Fruit fly (Drosophila melanogaster) whole organism, prepupa: ENCODE data around the gene CG18765.

Experiments used
- Blimp-1 ChIP-seq: fragments of 200-800 bp; sonication (Bioruptor generic); optimal IDR thresholded peaks from 3 replicates; lab custom pipeline; 2017; ENCODE audit warnings: missing biosample characterization, missing genetic modification characterization, mild to moderate bottlenecking, moderate library complexity, missing genetic modification reagents
- CG10631 ChIP-seq: fragments of 200-800 bp; sonication (Bioruptor generic); optimal IDR thresholded peaks from 2 replicates; lab custom pipeline; 2016; ENCODE audit warnings: missing biosample characterization, missing genetic modification characterization
- CG10669 ChIP-seq: fragments of 200-800 bp; sonication (Bioruptor generic); optimal IDR thresholded peaks from 3 replicates; lab custom pipeline; 2018; ENCODE audit warnings: missing biosample characterization, mild to moderate bottlenecking, missing genetic modification characterization, moderate library complexity
- CG11294 ChIP-seq: fragments of 200-800 bp; sonication (Bioruptor generic); IDR thresholded peaks from 2 replicates; pipeline ENCODE4 v1.3.6; 2022; ENCODE audit warnings: missing biosample characterization, missing genetic modification characterization
- CG11762 ChIP-seq: fragments of 200-800 bp; sonication (Bioruptor generic); optimal IDR thresholded peaks from 3 replicates; lab custom pipeline; 2016; ENCODE audit warnings: missing biosample characterization, missing genetic modification characterization; ENCODE audit not compliant: insufficient read depth
- CG11902 ChIP-seq: fragments of 200-800 bp; sonication (Bioruptor generic); optimal IDR thresholded peaks from 3 replicates; lab custom pipeline; 2016; ENCODE audit warnings: missing biosample characterization, missing genetic modification characterization
- CG15336 ChIP-seq: fragments of 200-800 bp; sonication (Bioruptor generic); IDR thresholded peaks from 2 replicates; pipeline ENCODE4 v1.3.6; 2022; ENCODE audit warnings: missing biosample characterization, missing genetic modification characterization
- CG16779 ChIP-seq: fragments of 200-800 bp; sonication (Bioruptor generic); optimal IDR thresholded peaks from 3 replicates; lab custom pipeline; 2017; ENCODE audit warnings: missing biosample characterization, mild to moderate bottlenecking, missing genetic modification characterization
- CG3032 ChIP-seq: fragments of 200-800 bp; optimal IDR thresholded peaks from 2 replicates; lab custom pipeline; 2019; ENCODE audit warnings: missing biosample characterization, mild to moderate bottlenecking, missing genetic modification characterization, moderate library complexity
- CG31627 ChIP-seq: fragments of 200-800 bp; sonication (Bioruptor generic); optimal IDR thresholded peaks from 3 replicates; lab custom pipeline; 2016; ENCODE audit warnings: missing biosample characterization, missing genetic modification characterization
- CG32006 ChIP-seq: fragments of 200-800 bp; sonication (Bioruptor generic); optimal IDR thresholded peaks from 3 replicates; lab custom pipeline; 2017; ENCODE audit warnings: missing biosample characterization, mild to moderate bottlenecking, missing genetic modification characterization
- CG34406 ChIP-seq: fragments of 200-800 bp; sonication (Bioruptor generic); optimal IDR thresholded peaks from 3 replicates; lab custom pipeline; 2016; ENCODE audit warnings: missing biosample characterization, missing genetic modification characterization
- CG3919 ChIP-seq: fragments of 200-800 bp; sonication (Bioruptor generic); optimal IDR thresholded peaks from 3 replicates; lab custom pipeline; 2016; ENCODE audit warnings: missing biosample characterization, missing genetic modification characterization
- CG4318 ChIP-seq: fragments of 200-800 bp; sonication (Bioruptor generic); optimal IDR thresholded peaks from 3 replicates; lab custom pipeline; 2017; ENCODE audit warnings: missing biosample characterization, mild to moderate bottlenecking, missing genetic modification characterization
- CG6163 ChIP-seq: fragments of 200-800 bp; sonication (Bioruptor generic); IDR thresholded peaks from 3 replicates; pipeline ENCODE4 v1.3.6; 2022; ENCODE audit warnings: missing biosample characterization, missing genetic modification characterization
- CG6276 ChIP-seq: fragments of 200-800 bp; sonication (Bioruptor generic); optimal IDR thresholded peaks from 2 replicates; lab custom pipeline; 2017; ENCODE audit warnings: missing biosample characterization, mild to moderate bottlenecking, missing genetic modification characterization
- CG6792 ChIP-seq: fragments of 200-800 bp; sonication (Bioruptor generic); optimal IDR thresholded peaks from 3 replicates; lab custom pipeline; 2016; ENCODE audit warnings: missing biosample characterization, missing genetic modification characterization
- CG6808 ChIP-seq: fragments of 200-800 bp; sonication (Bioruptor generic); optimal IDR thresholded peaks from 3 replicates; lab custom pipeline; 2017; ENCODE audit warnings: missing biosample characterization, missing genetic modification characterization, mild to moderate bottlenecking, moderate library complexity, missing genetic modification reagents
- CG6854 ChIP-seq: fragments of 200-800 bp; sonication (Bioruptor generic); optimal IDR thresholded peaks from 2 replicates; lab custom pipeline; 2017; ENCODE audit warnings: missing biosample characterization, mild to moderate bottlenecking, missing genetic modification characterization
- CG7368 ChIP-seq: fragments of 200-800 bp; sonication (Bioruptor generic); optimal IDR thresholded peaks from 3 replicates; lab custom pipeline; 2016; ENCODE audit warnings: missing biosample characterization, missing genetic modification characterization
- CG8119 ChIP-seq: fragments of 200-800 bp; sonication (Bioruptor generic); IDR thresholded peaks from 3 replicates; pipeline ENCODE4 v1.3.6; 2022; ENCODE audit warnings: missing biosample characterization, missing genetic modification characterization
- CG8319 ChIP-seq: fragments of 200-800 bp; sonication (Bioruptor generic); optimal IDR thresholded peaks from 3 replicates; lab custom pipeline; 2016; ENCODE audit warnings: missing biosample characterization, missing genetic modification characterization
- CG8632 ChIP-seq: fragments of 200-800 bp; sonication (Bioruptor generic); optimal IDR thresholded peaks from 3 replicates; lab custom pipeline; 2016; ENCODE audit warnings: missing biosample characterization, missing genetic modification characterization
- Ets21C ChIP-seq: fragments of 200-800 bp; sonication (Bioruptor generic); optimal IDR thresholded peaks from 3 replicates; lab custom pipeline; 2016; ENCODE audit warnings: missing biosample characterization, missing genetic modification characterization
- Ets96B ChIP-seq: fragments of 200-800 bp; optimal IDR thresholded peaks from 2 replicates; lab custom pipeline; 2019; ENCODE audit warnings: missing biosample characterization, mild to moderate bottlenecking, missing genetic modification characterization, moderate library complexity
- Gug ChIP-seq: fragments of 200-800 bp; sonication (Bioruptor generic); IDR thresholded peaks from 2 replicates; pipeline ENCODE4 v1.3.6; 2022; ENCODE audit warnings: missing biosample characterization, missing genetic modification characterization
- Hr38 ChIP-seq: sonication (Bioruptor generic); optimal IDR thresholded peaks from 2 replicates; lab custom pipeline; 2016; ENCODE audit warnings: missing biosample characterization, missing genetic modification characterization
- Hr39 ChIP-seq: fragments of 200-800 bp; sonication (Bioruptor generic); optimal IDR thresholded peaks from 2 replicates; lab custom pipeline; 2016; ENCODE audit warnings: missing biosample characterization, missing genetic modification characterization
- Hr4 ChIP-seq: fragments of 200-800 bp; sonication (Bioruptor generic); optimal IDR thresholded peaks from 3 replicates; lab custom pipeline; 2016; ENCODE audit warnings: missing biosample characterization, missing genetic modification characterization
- Lpt ChIP-seq: fragments of 200-800 bp; sonication (Bioruptor generic); optimal IDR thresholded peaks from 3 replicates; lab custom pipeline; 2016; ENCODE audit warnings: missing biosample characterization, missing genetic modification characterization
- Met ChIP-seq: fragments of 200-800 bp; sonication (Bioruptor generic); optimal IDR thresholded peaks from 3 replicates; lab custom pipeline; 2016; ENCODE audit warnings: missing biosample characterization, missing genetic modification characterization
- OdsH ChIP-seq: fragments of 200-800 bp; sonication (Bioruptor generic); optimal IDR thresholded peaks from 3 replicates; lab custom pipeline; 2016; ENCODE audit warnings: missing biosample characterization, missing genetic modification characterization
- Smox ChIP-seq: fragments of 200-800 bp; sonication (Bioruptor generic); optimal IDR thresholded peaks from 3 replicates; lab custom pipeline; 2016; ENCODE audit warnings: missing biosample characterization, missing genetic modification characterization
- Sox102F ChIP-seq: fragments of 200-800 bp; sonication (Bioruptor generic); optimal IDR thresholded peaks from 2 replicates; lab custom pipeline; 2016; ENCODE audit warnings: missing biosample characterization, mild to moderate bottlenecking, missing genetic modification characterization
- Sox14 ChIP-seq: fragments of 200-800 bp; sonication (Bioruptor generic); optimal IDR thresholded peaks from 3 replicates; lab custom pipeline; 2016; ENCODE audit warnings: missing biosample characterization, missing genetic modification characterization
- Sox15 ChIP-seq: fragments of 200-800 bp; sonication (Bioruptor generic); optimal IDR thresholded peaks from 3 replicates; lab custom pipeline; 2016; ENCODE audit warnings: missing biosample characterization, missing genetic modification characterization
- achi ChIP-seq: fragments of 200-800 bp; sonication (Bioruptor generic); optimal IDR thresholded peaks from 3 replicates; lab custom pipeline; 2016; ENCODE audit warnings: missing biosample characterization, missing genetic modification characterization
- acj6 ChIP-seq: fragments of 200-800 bp; sonication (Bioruptor generic); optimal IDR thresholded peaks from 3 replicates; lab custom pipeline; 2016; ENCODE audit warnings: missing biosample characterization, missing genetic modification characterization
- cyc ChIP-seq: fragments of 200-800 bp; sonication (Bioruptor generic); optimal IDR thresholded peaks from 3 replicates; lab custom pipeline; 2016; ENCODE audit warnings: missing biosample characterization, missing genetic modification characterization
- dac ChIP-seq: fragments of 200-800 bp; sonication (Bioruptor generic); optimal IDR thresholded peaks from 2 replicates; lab custom pipeline; 2017; ENCODE audit warnings: missing biosample characterization, mild to moderate bottlenecking, missing genetic modification characterization
- dsx ChIP-seq: fragments of 200-800 bp; optimal IDR thresholded peaks from 3 replicates; lab custom pipeline; 2019; ENCODE audit warnings: missing biosample characterization, mild to moderate bottlenecking, missing genetic modification characterization, moderate library complexity; ENCODE audit not compliant: poor library complexity, severe bottlenecking
- eg ChIP-seq: fragments of 200-800 bp; sonication (Bioruptor generic); IDR thresholded peaks from 3 replicates; pipeline ENCODE4 v1.3.6; 2022; ENCODE audit warnings: missing biosample characterization, missing genetic modification characterization
- esn ChIP-seq: fragments of 200-800 bp; sonication (Bioruptor generic); optimal IDR thresholded peaks from 2 replicates; lab custom pipeline; 2016; ENCODE audit warnings: missing biosample characterization, mild to moderate bottlenecking, missing genetic modification characterization, moderate library complexity
- fd85E ChIP-seq: fragments of 200-800 bp; sonication (Bioruptor generic); optimal IDR thresholded peaks from 3 replicates; lab custom pipeline; 2016; ENCODE audit warnings: missing biosample characterization, missing genetic modification characterization
- fkh ChIP-seq: fragments of 200-800 bp; sonication (Bioruptor generic); optimal IDR thresholded peaks from 3 replicates; lab custom pipeline; 2017; ENCODE audit warnings: missing biosample characterization, mild to moderate bottlenecking, missing genetic modification characterization, moderate library complexity
- lz ChIP-seq: fragments of 200-800 bp; sonication (Bioruptor generic); optimal IDR thresholded peaks from 3 replicates; lab custom pipeline; 2016; ENCODE audit warnings: missing biosample characterization, missing genetic modification characterization
- pdm3 ChIP-seq: fragments of 200-800 bp; sonication (Bioruptor generic); optimal IDR thresholded peaks from 3 replicates; lab custom pipeline; 2016; ENCODE audit warnings: missing biosample characterization, missing genetic modification characterization
- spab ChIP-seq: fragments of 200-800 bp; sonication (Bioruptor generic); optimal IDR thresholded peaks from 2 replicates; lab custom pipeline; 2017; ENCODE audit warnings: missing biosample characterization, mild to moderate bottlenecking, missing genetic modification characterization, missing genetic modification reagents
- ss ChIP-seq, 2 experiments: fragments of 200-800 bp; sonication (Bioruptor generic); optimal IDR thresholded peaks; 2 replicates in 1 of 2; 3 replicates in 1 of 2; lab custom pipeline; 2017 to 2018; ENCODE audit warnings: mild to moderate bottlenecking in 2 of 2, missing biosample characterization in 2 of 2, missing genetic modification characterization in 2 of 2, moderate library complexity in 1 of 2
- svp ChIP-seq: fragments of 200-800 bp; sonication (Bioruptor generic); peaks from one replicate; lab custom pipeline; 2016; ENCODE audit warnings: missing biosample characterization, missing genetic modification characterization
- topi ChIP-seq: fragments of 200-800 bp; sonication (Bioruptor generic); optimal IDR thresholded peaks from 3 replicates; lab custom pipeline; 2016; ENCODE audit warnings: missing biosample characterization, missing genetic modification characterization
- vri ChIP-seq: fragments of 200-800 bp; sonication (Bioruptor generic); optimal IDR thresholded peaks from 3 replicates; lab custom pipeline; 2016; ENCODE audit warnings: missing biosample characterization, mild to moderate bottlenecking, missing genetic modification characterization

The CG18765 gene

DNA sequence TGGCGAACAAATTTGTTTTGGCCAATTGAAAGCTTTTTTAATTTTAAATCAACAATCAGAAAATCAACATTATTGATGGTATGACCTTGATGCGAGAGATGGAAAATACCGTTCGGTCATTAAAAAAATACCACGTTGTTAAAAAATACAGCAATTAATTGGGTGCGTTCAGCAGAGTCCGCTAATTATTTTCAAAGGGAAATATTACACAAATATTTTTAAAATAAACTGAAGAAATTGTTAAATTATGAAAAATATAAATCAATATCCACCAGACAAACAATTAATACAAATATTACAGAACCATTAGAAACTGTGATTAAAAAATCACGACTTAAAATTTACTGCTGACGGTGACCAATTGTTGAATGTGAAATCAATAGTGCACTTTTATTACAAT is 13.6 kb downstream of the CG18765 start, which contains the start of gene CG18476:
Gene CG18476 (minus strand): TSS at position 101 of the 400 bp plus-strand sequence.
- peak; percentile 75 for TF ChIP-seq CG8319
- TF ChIP-seq CG6276 (GFP tag; lab: Kevin White, UChicago): peak; percentile 89
- peak; percentile 92 for TF ChIP-seq CG15336 (GFP tag; lab: Robert Waterston, UW)
- TF ChIP-seq svp (GFP tag; lab: Kevin White, UChicago): peak; percentile 96
- TF ChIP-seq CG6808 (GFP tag; lab: Kevin White, UChicago): peak; percentile 84
- TF ChIP-seq vri (GFP tag; lab: Kevin White, UChicago): peak; percentile 59
- TF ChIP-seq CG10669: peak; percentile 93
- TF ChIP-seq Sox14 (GFP tag; lab: Kevin White, UChicago): peak; percentile 92
- TF ChIP-seq Smox: peak; percentile 91
- peak; percentile 27 for TF ChIP-seq CG6854 (GFP tag; lab: Kevin White, UChicago)
- peak; percentile 82 for TF ChIP-seq Ets21C (GFP tag; lab: Kevin White, UChicago)
- TF ChIP-seq fkh (GFP tag; lab: Kevin White, UChicago): peak; percentile 92
- peak; percentile 87 for TF ChIP-seq Sox15 (GFP tag; lab: Kevin White, UChicago)
- peak; percentile 95 for TF ChIP-seq CG6163 (GFP tag; lab: Robert Waterston, UW)
- peak; percentile 89 for TF ChIP-seq Lpt
- peak; percentile 98 for TF ChIP-seq eg (GFP tag; lab: Robert Waterston, UW)
- peak; percentile 83 for TF ChIP-seq spab (GFP tag; lab: Kevin White, UChicago)
- TF ChIP-seq Ets96B: peak; percentile 95
- TF ChIP-seq CG11762 (GFP tag; lab: Kevin White, UChicago): peak; percentile 87
- TF ChIP-seq topi (GFP tag; lab: Kevin White, UChicago): peak; percentile 90
- peak; percentile 91 for TF ChIP-seq CG31627
- TF ChIP-seq Hr39 (GFP tag; lab: Kevin White, UChicago): peak; percentile 88
- TF ChIP-seq esn (GFP tag; lab: Kevin White, UChicago): peak; percentile 93
- TF ChIP-seq CG34406 (GFP tag; lab: Kevin White, UChicago): peak; percentile 90
- TF ChIP-seq CG3919 (GFP tag; lab: Kevin White, UChicago): peak; percentile 91
- peak; percentile 6 for TF ChIP-seq fd85E (GFP tag; lab: Kevin White, UChicago)
- TF ChIP-seq CG6792: peak; percentile 88
- TF ChIP-seq dsx (GFP tag; lab: Kevin White, UChicago): peak; percentile 94
- TF ChIP-seq CG4318 (GFP tag; lab: Kevin White, UChicago): no peak
- peak; percentile 95 for TF ChIP-seq CG8119
- peak; percentile 92 for TF ChIP-seq CG32006 (GFP tag; lab: Kevin White, UChicago)
- TF ChIP-seq OdsH: peak; percentile 91
- peak; percentile 94 for TF ChIP-seq pdm3
- peak; percentile 79 for TF ChIP-seq CG7368
- peak; percentile 95 for TF ChIP-seq Gug (GFP tag; lab: Robert Waterston, UW)
- TF ChIP-seq achi (GFP tag; lab: Kevin White, UChicago): peak; percentile 88
- TF ChIP-seq CG16779 (tag; lab: Kevin White, UChicago): peak; percentile 80
- TF ChIP-seq dac (GFP tag; lab: Kevin White, UChicago): peak; percentile 72
- TF ChIP-seq CG10631 (GFP tag; lab: Kevin White, UChicago): peak; percentile 92
- TF ChIP-seq acj6 (GFP tag; lab: Kevin White, UChicago): peak; percentile 89
- peak; percentile 77 for TF ChIP-seq Blimp-1 (GFP tag; lab: Kevin White, UChicago)
- peak; percentile 86 for TF ChIP-seq CG11902 (GFP tag; lab: Kevin White, UChicago)
- no peak for TF ChIP-seq Sox102F (GFP tag; lab: Kevin White, UChicago)
- peak; percentile 91 for TF ChIP-seq cyc (GFP tag; lab: Kevin White, UChicago)
- peak in 1 of 2 experiments; percentile 90 for TF ChIP-seq ss (GFP tag; optimal IDR thresholded peaks at IDR 0.05; lab: Kevin White, UChicago)
- TF ChIP-seq lz (GFP tag; lab: Kevin White, UChicago): peak; percentile 91
- peak; percentile 91 for TF ChIP-seq CG11294
- TF ChIP-seq Met (GFP tag; lab: Kevin White, UChicago): peak; percentile 87
- peak; percentile 88 for TF ChIP-seq CG8632 (GFP tag; lab: Kevin White, UChicago)
- TF ChIP-seq Hr38 (GFP tag; lab: Kevin White, UChicago): no peak
- TF ChIP-seq Hr4 (GFP tag; lab: Kevin White, UChicago): peak; percentile 92
- TF ChIP-seq CG3032 (tag; lab: Kevin White, UChicago): peak; percentile 97
